Worm (Caenorhabditis elegans) whole organism, young adult: Measurements from ENCODE around the gene cyn-4.

Source experiments
- D2030.7 ChIP-seq: fragments of 200-800 bp; sonication (Bioruptor generic); IDR thresholded peaks from 2 replicates; pipeline ENCODE4 v1.3.6; 2022; ENCODE audit warnings: missing genetic modification reagents, missing genetic modification characterization, missing compliant biosample characterization
- F23B12.7 ChIP-seq: sonication (generic microtip); optimal IDR thresholded peaks from 2 replicates; lab custom pipeline; 2017; ENCODE audit warnings: missing genetic modification characterization, mild to moderate bottlenecking, missing compliant biosample characterization, antibody characterized with exemption, moderate library complexity; ENCODE audit not compliant: insufficient read depth
- F37B4.10 ChIP-seq: fragments of 200-800 bp; sonication (Bioruptor generic); IDR thresholded peaks from 2 replicates; pipeline ENCODE4 v1.3.6; 2022; ENCODE audit warnings: missing genetic modification characterization, missing compliant biosample characterization
- F49E8.2 ChIP-seq: sonication (generic microtip); optimal IDR thresholded peaks from 3 replicates; lab custom pipeline; 2017; ENCODE audit warnings: missing genetic modification characterization, mild to moderate bottlenecking, missing compliant biosample characterization, antibody characterized with exemption, moderate library complexity; ENCODE audit not compliant: insufficient read depth
- F52B5.7 ChIP-seq: sonication (generic microtip); optimal IDR thresholded peaks from 2 replicates; lab custom pipeline; 2016; ENCODE audit warnings: mild to moderate bottlenecking, missing genetic modification characterization, missing compliant biosample characterization
- K12H6.12 ChIP-seq: fragments of 200-800 bp; sonication (Bioruptor generic); optimal IDR thresholded peaks from 2 replicates; lab custom pipeline; 2018; ENCODE audit warnings: mild to moderate bottlenecking, missing genetic modification characterization, missing compliant biosample characterization
- T26A5.8 ChIP-seq: sonication (generic microtip); optimal IDR thresholded peaks from 2 replicates; lab custom pipeline; 2016; ENCODE audit warnings: missing genetic modification characterization, missing compliant biosample characterization
- Y53F4B.3 ChIP-seq: fragments of 200-800 bp; sonication (Bioruptor generic); IDR thresholded peaks from 2 replicates; pipeline ENCODE4 v1.3.6; 2022; ENCODE audit warnings: missing genetic modification reagents, missing genetic modification characterization, missing compliant biosample characterization
- ZK185.1 ChIP-seq: sonication (generic microtip); optimal IDR thresholded peaks from 2 replicates; lab custom pipeline; 2016; ENCODE audit warnings: mild to moderate bottlenecking, missing genetic modification characterization, missing compliant biosample characterization; ENCODE audit not compliant: poor library complexity, severe bottlenecking
- atf-7 ChIP-seq: sonication (generic microtip); optimal IDR thresholded peaks from 2 replicates; lab custom pipeline; 2017; ENCODE audit warnings: mild to moderate bottlenecking, missing genetic modification characterization, missing compliant biosample characterization
- ccch-3 ChIP-seq: fragments of 200-800 bp; sonication (Bioruptor generic); optimal IDR thresholded peaks from 2 replicates; lab custom pipeline; 2018; ENCODE audit warnings: mild to moderate bottlenecking, missing genetic modification characterization, missing compliant biosample characterization
- cebp-1 ChIP-seq, 2 experiments: fragments of 200-800 bp in 1 of 2; sonication (Bioruptor generic) in 1 of 2; sonication (generic microtip) in 1 of 2; IDR thresholded peaks in 1 of 2; optimal IDR thresholded peaks in 1 of 2; 2 replicates each; pipeline versions ENCODE4 v1.3.6 to Lab custom; 2017 to 2022; ENCODE audit warnings: missing compliant biosample characterization in 2 of 2, missing genetic modification characterization in 2 of 2, mild to moderate bottlenecking in 1 of 2, missing genetic modification reagents in 1 of 2, moderate library complexity in 1 of 2
- ceh-58 ChIP-seq: fragments of 200-800 bp; sonication (Bioruptor generic); IDR thresholded peaks from 2 replicates; pipeline ENCODE4 v1.3.6; 2022; ENCODE audit warnings: missing genetic modification characterization, missing compliant biosample characterization
- ceh-91 ChIP-seq: fragments of 200-800 bp; sonication (Bioruptor generic); IDR thresholded peaks from 2 replicates; pipeline ENCODE4 v1.3.6; 2022; ENCODE audit warnings: missing genetic modification reagents, missing genetic modification characterization, missing compliant biosample characterization
- chd-7 ChIP-seq: sonication (generic microtip); optimal IDR thresholded peaks from 2 replicates; lab custom pipeline; 2016; ENCODE audit warnings: mild to moderate bottlenecking, missing genetic modification characterization, moderate library complexity, missing compliant biosample characterization
- dox-1 ChIP-seq: fragments of 200-800 bp; sonication (Bioruptor generic); IDR thresholded peaks from 2 replicates; pipeline ENCODE4 v1.3.6; 2022; ENCODE audit warnings: missing genetic modification reagents, missing genetic modification characterization, missing compliant biosample characterization
- dpl-1 ChIP-seq: fragments of 150-350 bp; optimal IDR thresholded peaks from 2 replicates; lab custom pipeline; 2014; ENCODE audit warnings: missing biosample characterization, missing genetic modification reagents, missing genetic modification characterization
- efl-1 ChIP-seq: fragments of 150-350 bp; optimal IDR thresholded peaks from 2 replicates; lab custom pipeline; 2014; ENCODE audit warnings: missing biosample characterization, missing genetic modification reagents, missing genetic modification characterization
- egrh-3 ChIP-seq: fragments of 200-800 bp; sonication (Bioruptor generic); IDR thresholded peaks from 2 replicates; pipeline ENCODE4 v1.3.6; 2022; ENCODE audit warnings: missing genetic modification reagents, missing genetic modification characterization, missing compliant biosample characterization
- gei-17 ChIP-seq: fragments of 200-800 bp; sonication (Bioruptor generic); optimal IDR thresholded peaks from 2 replicates; lab custom pipeline; 2018; ENCODE audit warnings: mild to moderate bottlenecking, missing genetic modification characterization, missing compliant biosample characterization
- hlh-26 ChIP-seq: fragments of 200-800 bp; sonication (Bioruptor generic); conservative IDR thresholded peaks from 2 replicates; pipeline ENCODE4 v1.3.6; 2022; ENCODE audit warnings: missing genetic modification reagents, missing genetic modification characterization, missing compliant biosample characterization
- hmg-1.2 ChIP-seq: fragments of 200-800 bp; sonication (Bioruptor generic); IDR thresholded peaks from 2 replicates; pipeline ENCODE4 v1.3.6; 2022; ENCODE audit warnings: missing genetic modification reagents, missing genetic modification characterization, missing compliant biosample characterization
- hrde-1 ChIP-seq: sonication (generic microtip); optimal IDR thresholded peaks from 2 replicates; lab custom pipeline; 2016; ENCODE audit warnings: missing genetic modification characterization, mild to moderate bottlenecking, missing compliant biosample characterization, moderate library complexity, missing genotype, missing genetic modification reagents, borderline replicate concordance
- let-526 ChIP-seq: fragments of 200-800 bp; sonication (Bioruptor generic); IDR thresholded peaks from 2 replicates; pipeline ENCODE4 v1.3.6; 2022; ENCODE audit warnings: missing genetic modification reagents, missing genetic modification characterization, missing compliant biosample characterization
- let-607 ChIP-seq, 2 experiments: fragments of 200-800 bp in 1 of 2; sonication (Bioruptor generic) in 1 of 2; sonication (generic microtip) in 1 of 2; optimal IDR thresholded peaks; 2 replicates each; lab custom pipeline; 2016 to 2018; ENCODE audit warnings: mild to moderate bottlenecking in 2 of 2, missing compliant biosample characterization in 2 of 2, missing genetic modification characterization in 2 of 2, moderate library complexity in 2 of 2, missing genotype in 1 of 2
- lsl-1 ChIP-seq: fragments of 200-800 bp; sonication (Bioruptor generic); optimal IDR thresholded peaks from 2 replicates; lab custom pipeline; 2018; ENCODE audit warnings: mild to moderate bottlenecking, missing genetic modification characterization, moderate library complexity, missing compliant biosample characterization
- mcd-1 ChIP-seq: fragments of 200-800 bp; sonication (Bioruptor generic); IDR thresholded peaks from 2 replicates; pipeline ENCODE4 v1.3.6; 2022; ENCODE audit warnings: missing genetic modification reagents, missing genetic modification characterization, missing compliant biosample characterization
- mes-4 ChIP-seq: sonication (generic microtip); optimal IDR thresholded peaks from 2 replicates; lab custom pipeline; 2016; ENCODE audit warnings: missing genotype, missing genetic modification characterization, missing compliant biosample characterization
- mxl-1 ChIP-seq: sonication (generic microtip); optimal IDR thresholded peaks from 2 replicates; lab custom pipeline; 2016; ENCODE audit warnings: missing genetic modification characterization, missing compliant biosample characterization
- nfya-2 ChIP-seq: fragments of 200-800 bp; sonication (Bioruptor generic); IDR thresholded peaks from 2 replicates; pipeline ENCODE4 v1.3.6; 2022; ENCODE audit warnings: missing genetic modification reagents, missing genetic modification characterization, missing compliant biosample characterization
- nfyb-1 ChIP-seq: fragments of 200-800 bp; sonication (Bioruptor generic); IDR thresholded peaks from 2 replicates; pipeline ENCODE4 v1.3.6; 2022; ENCODE audit warnings: missing genetic modification reagents, missing genetic modification characterization, missing compliant biosample characterization
- nhr-179 ChIP-seq: sonication (generic microtip); optimal IDR thresholded peaks from 2 replicates; lab custom pipeline; 2016; ENCODE audit warnings: mild to moderate bottlenecking, missing genetic modification characterization, missing compliant biosample characterization
- nhr-27 ChIP-seq: fragments of 200-800 bp; sonication (Bioruptor generic); optimal IDR thresholded peaks from 2 replicates; lab custom pipeline; 2018; ENCODE audit warnings: mild to moderate bottlenecking, missing genetic modification characterization, moderate library complexity, missing compliant biosample characterization
- pbrm-1 ChIP-seq: fragments of 200-800 bp; sonication (Bioruptor generic); IDR thresholded peaks from 2 replicates; pipeline ENCODE4 v1.3.6; 2022; ENCODE audit warnings: missing genetic modification reagents, missing genetic modification characterization, missing compliant biosample characterization
- sdz-38 ChIP-seq: sonication (generic microtip); optimal IDR thresholded peaks from 2 replicates; lab custom pipeline; 2016; ENCODE audit warnings: missing genotype, missing genetic modification characterization, missing compliant biosample characterization
- sea-2 ChIP-seq: fragments of 200-800 bp; sonication (Bioruptor generic); IDR thresholded peaks from 2 replicates; pipeline ENCODE4 v1.3.6; 2022; ENCODE audit warnings: missing genetic modification characterization, missing compliant biosample characterization
- snpc-1.1 ChIP-seq: sonication (generic microtip); optimal IDR thresholded peaks from 2 replicates; lab custom pipeline; 2017; ENCODE audit warnings: missing genetic modification characterization, mild to moderate bottlenecking, missing compliant biosample characterization, antibody characterized with exemption, moderate library complexity, missing genotype, missing genetic modification reagents; ENCODE audit not compliant: insufficient read depth
- snpc-4 ChIP-seq, 5 experiments: fragments of 150-350 bp in 1 of 5; sonication (generic microtip) in 4 of 5; optimal IDR thresholded peaks; 2 replicates each; lab custom pipeline; 2014 to 2018; ENCODE audit warnings: missing genetic modification characterization in 5 of 5, missing biosample characterization in 3 of 5, antibody characterized with exemption in 2 of 5, mild to moderate bottlenecking in 2 of 5, missing compliant biosample characterization in 2 of 5, missing genotype in 2 of 5, moderate library complexity in 2 of 5, missing genetic modification reagents in 1 of 5
- somi-1 ChIP-seq: fragments of 200-800 bp; sonication (Bioruptor generic); optimal IDR thresholded peaks from 2 replicates; lab custom pipeline; 2018; ENCODE audit warnings: mild to moderate bottlenecking, missing genetic modification characterization, missing compliant biosample characterization
- unc-62 ChIP-seq: fragments of 150-350 bp; optimal IDR thresholded peaks from 2 replicates; lab custom pipeline; 2014; ENCODE audit warnings: missing biosample characterization, missing genetic modification reagents, missing genetic modification characterization
- xnd-1 ChIP-seq: sonication (generic microtip); optimal IDR thresholded peaks from 2 replicates; lab custom pipeline; 2016; ENCODE audit warnings: missing genotype, missing genetic modification reagents, missing genetic modification characterization, missing compliant biosample characterization
- zfh-2 ChIP-seq: fragments of 200-800 bp; sonication (Bioruptor generic); conservative IDR thresholded peaks from 2 replicates; pipeline ENCODE4 v1.3.6; 2022; ENCODE audit warnings: missing genetic modification reagents, missing genetic modification characterization, missing compliant biosample characterization
- ztf-28 ChIP-seq: fragments of 200-800 bp; sonication (Bioruptor generic); IDR thresholded peaks from 2 replicates; pipeline ENCODE4 v1.3.6; 2022; ENCODE audit warnings: missing genetic modification reagents, missing genetic modification characterization, missing compliant biosample characterization

The cyn-4 gene

ce11 chrII:10862749-10863656 is 9.4 kb downstream of the cyn-4 start (continued):
- TF ChIP-seq snpc-1.1 (tag; lab: Kevin White, UChicago) (no peak), efl-1 (GFP tag; lab: Kevin White, UChicago) (peak; percentile 46), let-526 (GFP tag; lab: Robert Waterston, UW) (no peak), ZK185.1 (no peak), F37B4.10 (GFP tag; lab: Robert Waterston, UW) (no peak), xnd-1 (peak; percentile 77), lsl-1 (GFP tag; lab: Kevin White, UChicago) (peak; percentile 87), gei-17 (GFP tag; lab: Kevin White, UChicago) (no peak), sea-2 (GFP tag; lab: Robert Waterston, UW) (no peak), dpl-1 (GFP tag; lab: Kevin White, UChicago) (peak; percentile 16), pbrm-1 (GFP tag; lab: Robert Waterston, UW) (peak; percentile 20; the same call in 1 of the 2 replicates), ceh-91 (GFP tag; lab: Robert Waterston, UW) (0 out of 2 replicates have a peak, but pooled peaks have one; percentile 40), mcd-1 (no peak), ccch-3 (GFP tag; lab: Kevin White, UChicago) (no peak), T26A5.8 (tag; lab: Kevin White, UChicago) (no peak), dox-1 (GFP tag; lab: Robert Waterston, UW) (no peak), egrh-3 (GFP tag; lab: Robert Waterston, UW) (no peak), F49E8.2 (tag; lab: Kevin White, UChicago) (no peak), F23B12.7 (no peak), mes-4 (tag; lab: Kevin White, UChicago) (no peak), snpc-4 (GFP tag; optimal IDR thresholded peaks at IDR 0.05; lab: Kevin White, UChicago) (no peak), snpc-4 (tag; optimal IDR thresholded peaks at IDR 0.05; lab: Kevin White, UChicago) (peak in 1 of 4 experiments; percentile 13), zfh-2 (GFP tag; lab: Robert Waterston, UW) (peak; percentile 39; the same call in 1 of the 2 replicates), F52B5.7 (no peak), Y53F4B.3 (GFP tag; lab: Robert Waterston, UW) (no peak), mxl-1 (tag; lab: Kevin White, UChicago) (no peak), D2030.7 (peak; percentile 40; the same call in 1 of the 2 replicates), hlh-26 (GFP tag; lab: Robert Waterston, UW) (no peak), ztf-28 (no peak), sdz-38 (tag; lab: Kevin White, UChicago) (no peak)

- TF ChIP-seq hrde-1 (tag; lab: Kevin White, UChicago) (no peak), hmg-1.2 (GFP tag; lab: Robert Waterston, UW) (peak; percentile 16; the same call in 1 of the 2 replicates), ceh-58 (GFP tag; lab: Robert Waterston, UW) (no peak), hlh-26 (GFP tag; lab: Robert Waterston, UW) (no peak), mxl-1 (tag; lab: Kevin White, UChicago) (no peak), let-607 (tag; optimal IDR thresholded peaks at IDR 0.05; lab: Kevin White, UChicago) (peak in 1 of 2 experiments; percentile 80), unc-62 (no peak), cebp-1 (GFP tag; IDR thresholded peaks at IDR 0.05; lab: Robert Waterston, UW) (no peak), cebp-1 (tag; optimal IDR thresholded peaks at IDR 0.05; lab: Kevin White, UChicago) (peak; percentile 50), somi-1 (GFP tag; lab: Kevin White, UChicago) (no peak), nhr-27 (tag; lab: Kevin White, UChicago) (no peak), nhr-179 (tag; lab: Kevin White, UChicago) (no peak), nfya-2 (GFP tag; lab: Robert Waterston, UW) (no peak), mcd-1 (no peak), nfyb-1 (GFP tag; lab: Robert Waterston, UW) (no peak), chd-7 (tag; lab: Kevin White, UChicago) (peak; percentile 13), K12H6.12 (tag; lab: Kevin White, UChicago) (no peak), atf-7 (peak; percentile 28)
Observed at ce11 chrII:10861723-10862486, 10.5 kb downstream of the cyn-4 start.
